Fruit fly (Drosophila melanogaster): ENCODE results near the gene CG3630.

CG3630 gene

DNA sequence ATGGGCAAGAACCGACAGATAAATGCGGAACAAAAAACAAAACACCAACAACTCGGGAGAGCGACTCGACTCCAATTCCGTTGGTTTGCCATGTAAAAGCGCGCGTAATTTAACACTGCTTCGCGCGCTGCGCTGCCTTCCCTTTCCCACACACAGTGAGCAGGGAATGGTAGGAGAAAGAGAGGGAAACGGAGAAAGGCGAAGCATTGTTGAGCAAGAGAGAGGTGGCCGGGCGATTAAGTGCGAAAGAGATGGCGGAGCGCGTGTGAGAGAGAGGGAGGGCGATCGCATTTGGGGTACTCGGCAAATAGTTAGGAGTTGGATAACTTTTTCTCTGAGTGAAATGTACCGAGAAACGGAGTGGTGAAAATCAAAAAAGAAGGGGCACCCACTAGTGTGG is 6.1 kb upstream of the CG3630 start:
- TF ChIP-seq CG8478 (optimal IDR thresholded peaks at IDR 0.05), result no peak
- peak; percentile 11 to 42 for TF ChIP-seq CTCF (optimal IDR thresholded peaks at IDR 0.05)

DNA sequence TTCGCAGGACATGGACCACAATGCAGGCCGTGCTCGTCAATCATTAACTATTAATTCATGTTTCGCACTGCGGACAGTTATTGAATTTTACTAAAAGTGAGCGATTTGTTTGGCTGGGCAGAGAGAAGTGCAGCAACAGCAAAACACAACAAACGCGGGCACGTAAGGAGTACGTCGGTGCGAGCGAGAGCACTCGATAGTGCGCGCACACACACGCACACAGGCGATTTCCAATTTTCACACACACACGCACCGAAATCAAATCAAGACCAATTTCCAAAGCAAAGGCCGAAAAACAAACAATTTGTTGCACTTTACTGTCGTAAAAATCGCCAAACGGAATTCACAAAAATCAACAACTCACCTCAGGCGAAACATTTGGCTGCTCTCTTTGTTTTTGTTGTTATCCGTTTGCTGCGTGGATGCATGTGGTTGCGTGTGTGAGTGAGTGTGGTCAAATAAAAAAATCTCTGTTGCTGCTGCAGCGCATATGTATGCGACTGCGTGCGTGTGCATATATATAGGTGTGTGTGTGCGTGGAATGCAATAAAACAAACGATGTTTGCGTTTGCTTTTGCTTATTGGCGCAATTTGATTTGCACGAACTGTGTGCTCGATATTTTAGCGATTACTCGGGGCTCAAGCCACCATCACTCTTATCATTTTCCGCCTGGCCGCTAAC is 3.9 kb upstream of the CG3630 start:
- TF ChIP-seq CTCF (optimal IDR thresholded peaks at IDR 0.05), result no peak
- TF ChIP-seq CG8478 (optimal IDR thresholded peaks at IDR 0.05), result peak; percentile 49

DNA sequence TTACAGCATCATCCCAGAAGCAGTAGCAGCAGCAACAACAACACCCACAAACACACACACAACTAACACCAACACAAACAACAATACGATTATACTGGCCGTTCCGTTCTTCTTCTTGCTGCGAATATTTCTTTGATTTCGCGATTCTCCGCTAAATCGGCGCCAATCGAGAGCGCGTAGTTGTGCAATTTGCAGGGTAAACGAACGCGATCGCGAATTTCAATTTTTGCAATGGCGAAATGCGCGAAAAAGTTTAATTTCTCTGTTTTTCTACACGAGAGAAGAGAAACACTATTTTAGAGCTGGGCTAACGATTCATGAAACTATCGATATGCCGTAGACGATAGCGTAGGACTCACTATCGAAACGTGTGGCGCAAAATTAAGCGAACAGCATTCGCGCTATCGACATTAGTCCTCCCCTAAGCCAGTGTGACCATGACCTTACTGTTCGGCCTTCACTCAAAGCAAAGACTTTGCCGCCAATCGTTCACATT is 3.3 kb upstream of the CG3630 start, which contains the start of gene wapl:
TSS of gene wapl (minus strand) at position 316 of the 496 bp plus-strand sequence.
- TF ChIP-seq CG8478 (optimal IDR thresholded peaks at IDR 0.05) (no peak), CTCF (optimal IDR thresholded peaks at IDR 0.05) (peak; percentile 2 to 35)

DNA sequence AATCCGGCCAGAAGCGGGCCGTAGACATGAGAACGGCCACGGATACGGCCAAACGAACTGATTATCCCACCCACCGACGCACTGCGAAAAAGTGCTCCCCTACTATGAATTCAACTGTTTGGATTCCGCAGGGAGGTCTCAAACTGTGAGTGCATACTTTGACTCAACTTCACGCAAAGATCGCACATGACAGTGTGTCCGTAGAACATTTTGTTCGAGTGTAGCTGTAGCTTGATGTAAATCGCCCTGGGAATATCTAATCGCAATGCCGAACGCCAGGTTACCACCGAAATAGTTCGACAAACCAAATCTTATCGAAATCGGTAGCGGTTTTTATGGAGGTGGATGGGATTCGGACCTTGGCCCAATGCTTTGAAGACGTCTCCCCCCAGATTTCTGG is 976 bp upstream of the CG3630 start:
- TF ChIP-seq CTCF (optimal IDR thresholded peaks at IDR 0.05) (no peak), CG8478 (optimal IDR thresholded peaks at IDR 0.05) (no peak)

DNA sequence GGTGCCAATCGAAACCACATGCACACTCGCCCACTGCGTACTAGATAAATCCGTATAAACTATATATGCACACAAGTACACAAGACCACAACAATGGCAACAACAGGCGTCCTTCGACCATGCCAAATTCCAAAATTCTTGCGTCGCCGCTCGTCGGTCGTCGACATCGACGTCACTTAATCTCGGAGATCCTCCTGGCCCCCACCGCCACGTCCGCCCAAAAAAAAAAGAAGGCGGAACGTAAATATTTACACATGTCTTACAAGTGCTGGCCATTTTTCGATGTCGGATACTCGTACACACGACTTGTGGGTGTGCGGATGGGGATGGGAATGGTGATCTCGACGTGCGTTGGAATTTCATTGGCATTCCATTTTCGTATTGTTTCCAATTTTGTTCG is 1.4 kb downstream of the CG3630 start:
- no peak for TF ChIP-seq CTCF (optimal IDR thresholded peaks at IDR 0.05)
- TF ChIP-seq CG8478 (optimal IDR thresholded peaks at IDR 0.05), result no peak

DNA sequence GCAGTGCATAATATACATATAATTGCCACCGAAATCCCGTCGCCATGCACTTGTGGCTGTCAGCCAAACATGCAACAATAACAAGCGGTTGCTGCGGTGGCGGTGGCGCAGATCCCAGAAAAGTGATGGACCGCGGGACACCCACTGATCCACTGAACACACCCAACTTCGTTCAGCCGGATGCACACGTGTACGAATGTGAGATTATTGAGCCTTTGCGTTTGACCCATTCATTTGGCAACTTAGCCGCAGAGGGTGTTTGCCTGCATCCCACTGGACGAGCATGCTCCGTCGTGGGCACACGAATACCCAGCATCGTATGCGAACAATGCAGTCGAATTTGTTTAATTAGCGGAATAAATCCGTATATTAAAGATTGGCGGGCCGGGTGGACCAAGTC is 3.4 kb downstream of the CG3630 start:
- TF ChIP-seq CTCF (optimal IDR thresholded peaks at IDR 0.05) (no peak), CG8478 (optimal IDR thresholded peaks at IDR 0.05) (no peak)

DNA sequence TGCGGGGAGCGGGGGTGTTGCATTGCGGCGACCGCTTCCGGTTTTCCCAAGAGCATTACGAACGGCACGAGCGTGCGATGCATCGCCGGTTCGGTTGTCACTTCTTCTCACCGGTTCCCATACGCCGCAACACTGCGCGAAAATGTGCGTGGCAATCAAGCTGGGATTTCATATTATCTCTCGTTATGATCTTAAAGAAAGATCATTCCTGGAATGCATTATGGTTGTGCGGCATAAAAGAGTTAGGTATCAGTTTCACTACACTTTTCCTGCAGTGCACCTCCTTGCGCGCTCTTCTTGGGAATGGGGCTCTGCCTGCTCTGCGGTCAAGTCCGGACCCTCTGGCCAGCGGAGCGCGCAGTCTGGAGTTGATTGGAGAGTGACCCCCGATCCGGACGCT is 4.1 kb downstream of the CG3630 start:
- TF ChIP-seq CG8478 (optimal IDR thresholded peaks at IDR 0.05), result no peak
- TF ChIP-seq CTCF (optimal IDR thresholded peaks at IDR 0.05), result no peak

DNA sequence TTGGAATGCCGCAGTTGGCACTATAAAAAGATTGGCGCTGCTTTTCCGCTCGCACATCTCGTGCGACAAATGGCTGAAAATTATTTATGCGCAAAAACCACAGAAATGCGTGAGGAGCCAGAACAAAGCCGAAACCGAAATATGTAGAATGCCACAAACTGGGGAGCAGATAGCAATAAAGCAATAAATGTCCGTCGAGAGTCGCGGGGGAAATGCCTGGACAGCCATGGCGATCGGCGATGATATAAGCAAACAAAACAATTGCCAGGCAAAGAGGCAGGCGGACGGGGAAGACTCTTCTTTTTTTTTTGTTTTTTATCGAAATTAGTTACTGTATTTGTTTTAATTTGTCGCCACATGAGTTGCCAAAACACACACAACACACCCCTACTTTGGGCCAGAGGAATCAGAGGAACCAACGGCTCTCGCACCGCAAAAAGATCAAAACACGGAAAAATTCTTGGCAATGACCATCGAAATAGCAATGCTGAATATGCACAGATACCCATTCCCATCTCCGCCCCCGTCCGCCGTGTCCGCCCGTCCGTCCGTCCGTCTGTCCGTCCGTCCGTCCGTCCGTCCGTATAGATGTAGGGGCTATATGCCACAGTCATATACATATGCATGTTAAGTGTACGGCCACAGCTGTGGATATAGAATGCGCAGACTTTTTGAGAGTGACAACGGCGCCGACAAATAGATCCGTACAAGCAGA is 6.6 kb downstream of the CG3630 start:
- TF ChIP-seq CTCF (optimal IDR thresholded peaks at IDR 0.05), result no peak
- no peak for TF ChIP-seq CG8478 (optimal IDR thresholded peaks at IDR 0.05)

DNA sequence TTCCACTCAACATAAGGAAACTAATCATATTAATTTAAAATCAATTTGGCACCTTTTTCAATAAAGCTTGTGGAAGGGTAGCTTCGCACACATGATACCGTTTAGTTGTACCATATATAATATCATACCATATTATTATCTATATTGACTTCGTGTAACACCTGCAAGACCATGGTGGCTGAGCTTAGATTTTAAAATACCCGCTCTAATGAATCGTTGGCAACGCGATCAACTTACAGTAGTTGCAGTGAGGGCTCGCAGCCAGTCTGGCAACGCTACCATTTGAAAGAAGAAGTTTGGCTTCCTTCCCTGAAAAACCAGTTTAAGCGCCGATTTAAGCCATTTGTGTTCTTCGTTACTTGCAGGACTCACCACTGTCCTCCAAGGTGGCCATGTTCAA is 8.4 kb downstream of the CG3630 start:
- no peak for TF ChIP-seq CG8478 (optimal IDR thresholded peaks at IDR 0.05)
- no peak for TF ChIP-seq CTCF (optimal IDR thresholded peaks at IDR 0.05)

DNA sequence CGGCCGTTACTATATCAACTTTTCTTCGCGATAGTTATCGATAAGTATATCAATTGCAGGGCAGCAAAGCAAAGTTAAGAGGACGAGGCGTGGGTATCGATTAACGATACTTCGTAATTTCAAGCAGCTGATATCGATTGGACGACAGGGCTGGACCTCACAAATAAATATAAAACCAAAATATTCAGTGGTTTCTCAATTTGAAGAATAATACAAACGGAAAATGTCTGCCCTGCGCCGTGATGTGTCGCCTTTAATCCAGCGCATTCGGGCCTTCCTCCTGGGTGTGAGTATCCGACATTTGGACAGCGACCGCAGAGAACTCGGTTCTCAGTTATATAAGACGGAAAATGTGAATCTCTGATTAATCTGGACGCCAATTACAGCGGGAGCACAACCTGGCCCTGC is 10.4 kb downstream of the CG3630 start, which contains the start of gene ND-B14.5A:
TSS of gene ND-B14.5A (plus strand) at position 107 of the 408 bp plus-strand sequence.
- TF ChIP-seq CG8478 (optimal IDR thresholded peaks at IDR 0.05) (no peak), CTCF (optimal IDR thresholded peaks at IDR 0.05) (no peak)

DNA sequence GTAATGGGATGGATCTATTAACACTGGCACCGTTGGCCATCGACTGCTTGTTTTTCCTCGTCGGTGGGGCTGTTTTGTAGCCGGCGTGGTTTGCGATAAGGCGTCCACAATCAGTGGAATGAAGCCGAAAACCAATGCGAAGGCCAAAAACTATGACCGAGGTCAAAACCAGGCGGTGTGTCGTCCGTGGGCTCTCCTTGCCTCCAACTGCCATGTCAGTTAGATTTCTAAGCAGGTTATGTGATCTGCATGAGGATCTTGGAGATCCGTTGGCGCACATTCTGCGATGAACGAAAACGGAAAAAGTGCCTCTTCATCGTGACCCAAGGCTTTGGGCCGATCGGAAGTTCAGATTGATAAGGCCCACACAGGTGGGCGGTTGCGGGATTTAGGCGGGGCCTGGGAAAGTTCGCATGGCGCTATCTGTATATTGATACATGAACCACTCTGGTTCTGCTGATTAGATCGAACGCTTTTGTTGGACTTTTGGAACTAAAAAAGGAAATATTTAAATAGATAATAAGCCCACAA is 13.3 kb downstream of the CG3630 start, which contains the start of gene Cyp4d14:
TSS of gene Cyp4d14 (minus strand) at position 51 of the 531 bp plus-strand sequence.
- TF ChIP-seq CG8478 (optimal IDR thresholded peaks at IDR 0.05), result no peak
- TF ChIP-seq CTCF (optimal IDR thresholded peaks at IDR 0.05), result no peak

DNA sequence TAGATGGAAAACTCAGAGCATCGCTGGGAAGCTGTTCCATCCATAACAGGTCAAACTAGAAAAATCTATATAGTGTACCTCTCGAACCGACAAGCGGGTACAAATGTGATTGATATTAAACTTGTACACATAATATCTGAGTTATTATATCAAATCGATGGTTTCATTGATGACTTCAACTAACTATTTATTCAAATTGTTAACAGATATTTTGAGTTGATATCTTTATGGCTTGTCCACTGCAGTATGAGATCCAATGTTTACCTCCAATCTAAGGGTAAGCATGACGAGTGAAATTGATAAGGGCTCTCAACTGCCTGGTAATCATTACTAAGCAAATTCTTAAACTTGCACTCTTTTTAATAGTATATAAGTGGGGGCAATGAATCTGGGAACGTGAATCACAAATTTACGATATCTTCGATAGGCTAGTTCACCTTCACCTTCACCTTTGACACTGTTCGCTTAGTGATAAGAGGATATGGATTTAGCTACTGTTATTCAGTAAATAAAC is 14.0 kb downstream of the CG3630 start, which contains the start of gene Cyp4d2:
TSS of gene Cyp4d2 (plus strand) at position 51 of the 514 bp plus-strand sequence.
- TF ChIP-seq CTCF (optimal IDR thresholded peaks at IDR 0.05) (no peak), CG8478 (optimal IDR thresholded peaks at IDR 0.05) (no peak)

DNA sequence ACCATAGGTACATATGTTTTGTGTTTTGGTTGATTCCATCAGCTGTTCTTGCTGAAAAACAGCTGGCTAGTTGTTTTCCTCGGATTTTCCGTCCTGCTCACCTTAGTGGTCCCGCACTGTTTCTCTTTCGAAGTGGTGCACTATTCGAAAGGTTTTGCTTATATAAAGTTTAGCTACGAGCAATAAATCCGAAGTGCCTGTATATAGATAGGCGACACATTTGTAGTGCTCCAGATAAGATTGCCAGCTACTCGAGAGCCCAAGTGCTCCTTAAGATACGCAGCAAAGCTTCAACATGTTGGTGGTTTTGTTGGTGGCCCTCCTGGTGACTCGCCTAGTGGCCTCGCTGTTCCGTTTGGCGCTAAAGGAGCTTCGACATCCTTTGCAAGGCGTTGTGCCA is 16.8 kb downstream of the CG3630 start, which contains the start of gene Cyp4ae1:
TSS of gene Cyp4ae1 (plus strand) at position 206 of the 400 bp plus-strand sequence.
- no peak for TF ChIP-seq CTCF (optimal IDR thresholded peaks at IDR 0.05)
- no peak for TF ChIP-seq CG8478 (optimal IDR thresholded peaks at IDR 0.05)

DNA sequence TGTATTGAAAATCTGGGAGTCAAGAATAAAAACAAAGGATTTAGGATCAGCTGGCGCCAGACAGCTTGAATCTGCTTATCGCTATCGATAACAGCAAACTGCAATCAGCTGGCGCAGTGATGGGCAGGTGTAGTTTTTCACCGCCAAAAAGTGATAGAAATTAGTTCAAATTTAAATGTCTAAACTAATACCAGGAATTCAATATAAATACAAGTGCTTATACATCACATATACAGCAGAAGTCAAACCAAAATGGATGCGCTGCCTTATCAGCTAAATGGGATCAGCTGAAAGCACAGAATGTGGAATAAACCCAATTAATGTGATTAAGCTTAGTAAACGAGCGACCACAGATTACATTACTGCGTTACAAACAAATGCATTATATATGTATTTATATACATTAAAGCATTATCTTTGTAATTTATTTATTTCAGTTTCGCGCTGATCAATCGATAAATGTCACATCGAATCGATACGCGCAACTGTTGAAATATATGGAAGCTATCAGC is 18.8 kb downstream of the CG3630 start, which contains the start of gene pn:
TSS of gene pn (plus strand) at position 462 of the 512 bp plus-strand sequence.
- TF ChIP-seq CG8478 (optimal IDR thresholded peaks at IDR 0.05), result no peak
- no peak for TF ChIP-seq CTCF (optimal IDR thresholded peaks at IDR 0.05)

DNA sequence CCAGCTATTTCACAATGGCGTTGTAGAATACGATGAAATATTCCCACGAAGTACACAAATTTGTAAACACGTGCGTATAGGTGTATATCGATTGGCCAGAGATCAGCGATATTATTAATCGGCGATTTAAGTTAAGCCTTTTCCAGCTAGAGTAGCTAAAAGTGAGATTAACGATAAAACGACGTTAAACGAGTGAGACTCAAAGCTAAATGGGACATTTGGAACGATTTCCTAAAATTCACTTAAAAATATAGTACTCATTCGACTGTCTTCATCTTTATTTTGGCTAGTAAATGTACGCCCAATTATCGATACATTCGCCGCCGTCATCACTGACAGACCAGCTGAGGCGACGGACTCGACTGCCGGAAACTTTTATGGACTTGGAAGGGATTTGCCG is 22.6 kb downstream of the CG3630 start, which contains the start of the genes Nmd3 and CG17776:
TSS of gene Nmd3 (minus strand) at position 106 of the 400 bp plus-strand sequence.
TSS of gene CG17776 (plus strand) at position 163 of the 400 bp plus-strand sequence.
- TF ChIP-seq CTCF (optimal IDR thresholded peaks at IDR 0.05) (no peak), CG8478 (optimal IDR thresholded peaks at IDR 0.05) (no peak)
